Fruit fly (Drosophila melanogaster) whole organism, wandering third instar larva: Measurements from ENCODE around the gene CG14710.
A peak's percentile ranks its signal among the peaks of the same experiment; 100 is the strongest.

Experiments used
- Abd-B ChIP-seq: fragments of >200 bp; optimal IDR thresholded peaks from 2 replicates; lab custom pipeline; 2017; ENCODE audit warnings: missing biosample characterization, missing genetic modification characterization
- CG32264 ChIP-seq: fragments of 200-800 bp; sonication (Bioruptor generic); optimal IDR thresholded peaks from 2 replicates; lab custom pipeline; 2016; ENCODE audit warnings: missing biosample characterization, missing genetic modification characterization
- CG9705 ChIP-seq: fragments of 200-800 bp; sonication (Bioruptor generic); optimal IDR thresholded peaks from 2 replicates; lab custom pipeline; 2018; ENCODE audit warnings: missing biosample characterization, mild to moderate bottlenecking, missing genetic modification characterization
- CrebA ChIP-seq: fragments of 200-800 bp; sonication (Bioruptor generic); optimal IDR thresholded peaks from 2 replicates; lab custom pipeline; 2016; ENCODE audit warnings: missing biosample characterization, mild to moderate bottlenecking, missing genetic modification characterization, borderline replicate concordance
- Dfd ChIP-seq: fragments of >200 bp; optimal IDR thresholded peaks from 2 replicates; lab custom pipeline; 2017; ENCODE audit warnings: missing biosample characterization, missing genetic modification characterization
- Dif ChIP-seq: fragments of 200-275, 200-300 bp; sonication (Bioruptor generic); optimal IDR thresholded peaks from 2 replicates; lab custom pipeline; 2018; ENCODE audit warnings: missing biosample characterization, missing genetic modification characterization; ENCODE audit not compliant: partially characterized antibody
- GATAd ChIP-seq: sonication (Bioruptor generic); optimal IDR thresholded peaks from 2 replicates; lab custom pipeline; 2016; ENCODE audit warnings: missing biosample characterization, missing genetic modification characterization
- HLH106 ChIP-seq: fragments of 200-800 bp; optimal IDR thresholded peaks from 3 replicates; lab custom pipeline; 2019; ENCODE audit warnings: missing biosample characterization, mild to moderate bottlenecking, missing genetic modification characterization, moderate library complexity
- Hnf4 ChIP-seq: fragments of 200-800 bp; sonication (Bioruptor generic); optimal IDR thresholded peaks from 2 replicates; lab custom pipeline; 2016; ENCODE audit warnings: missing biosample characterization, mild to moderate bottlenecking, missing genetic modification characterization
- Hr83 ChIP-seq: fragments of 200-300 bp; sonication (Bioruptor generic); optimal IDR thresholded peaks from 2 replicates; lab custom pipeline; 2016; ENCODE audit warnings: missing biosample characterization, mild to moderate bottlenecking, missing genetic modification characterization, moderate library complexity; ENCODE audit not compliant: poor library complexity, severe bottlenecking
- Jra ChIP-seq: sonication (Bioruptor generic); optimal IDR thresholded peaks from 2 replicates; lab custom pipeline; 2016; ENCODE audit warnings: missing biosample characterization, missing genetic modification characterization
- Mio ChIP-seq: sonication (Bioruptor generic); optimal IDR thresholded peaks from 2 replicates; lab custom pipeline; 2016; ENCODE audit warnings: missing biosample characterization, missing genetic modification characterization
- N ChIP-seq: fragments of >200 bp; optimal IDR thresholded peaks from 2 replicates; lab custom pipeline; 2018; ENCODE audit warnings: missing biosample characterization, missing external identifiers, missing genetic modification characterization
- OdsH ChIP-seq: fragments of 200-800 bp; sonication (Bioruptor generic); optimal IDR thresholded peaks from 2 replicates; lab custom pipeline; 2016; ENCODE audit warnings: missing biosample characterization, mild to moderate bottlenecking, missing genetic modification characterization
- Rel ChIP-seq, 2 experiments: fragments of 200-800 bp; sonication (Bioruptor generic) in 1 of 2; optimal IDR thresholded peaks; 2 replicates in 1 of 2; 3 replicates in 1 of 2; lab custom pipeline; 2016 to 2019; ENCODE audit warnings: mild to moderate bottlenecking in 2 of 2, missing biosample characterization in 2 of 2, missing genetic modification characterization in 2 of 2, moderate library complexity in 1 of 2
- Sp1 ChIP-seq: fragments of 200-800 bp; sonication (Bioruptor generic); optimal IDR thresholded peaks from 3 replicates; lab custom pipeline; 2019; ENCODE audit warnings: missing biosample characterization, mild to moderate bottlenecking, missing genetic modification characterization, moderate library complexity
- Vsx2 ChIP-seq: fragments of 200-300, 225-300 bp; sonication (Bioruptor generic); optimal IDR thresholded peaks from 2 replicates; lab custom pipeline; 2018; ENCODE audit warnings: missing biosample characterization, missing genetic modification characterization; ENCODE audit not compliant: partially characterized antibody
- br ChIP-seq: fragments of 200-800 bp; sonication (Bioruptor generic); optimal IDR thresholded peaks from 2 replicates; lab custom pipeline; 2016; ENCODE audit warnings: missing biosample characterization, missing genetic modification characterization
- brk ChIP-seq: fragments of 200-800 bp; sonication (Bioruptor generic); optimal IDR thresholded peaks from 2 replicates; lab custom pipeline; 2016; ENCODE audit warnings: missing biosample characterization, mild to moderate bottlenecking, missing genetic modification characterization
- dmrt93B ChIP-seq: fragments of 200-800 bp; sonication (Bioruptor generic); optimal IDR thresholded peaks from 2 replicates; lab custom pipeline; 2018; ENCODE audit warnings: missing biosample characterization, mild to moderate bottlenecking, missing genetic modification characterization
- dsf ChIP-seq: sonication (Bioruptor generic); optimal IDR thresholded peaks from 2 replicates; lab custom pipeline; 2016; ENCODE audit warnings: missing biosample characterization, missing genetic modification characterization, borderline replicate concordance
- ey ChIP-seq: fragments of 200-800 bp; sonication (Bioruptor generic); optimal IDR thresholded peaks from 2 replicates; lab custom pipeline; 2016; ENCODE audit warnings: missing biosample characterization, missing genetic modification characterization
- foxo ChIP-seq, 2 experiments: fragments of 200-800 bp; sonication (Bioruptor generic); optimal IDR thresholded peaks; 2 replicates in 1 of 2; 3 replicates in 1 of 2; lab custom pipeline; 2016 to 2017; ENCODE audit warnings: missing biosample characterization in 2 of 2, missing genetic modification characterization in 2 of 2
- fru ChIP-seq: fragments of 200-800 bp; sonication (Bioruptor generic); optimal IDR thresholded peaks from 3 replicates; lab custom pipeline; 2016; ENCODE audit warnings: missing biosample characterization, mild to moderate bottlenecking, missing genetic modification characterization
- h ChIP-seq: fragments of 200-800 bp; sonication (Bioruptor generic); optimal IDR thresholded peaks from 3 replicates; lab custom pipeline; 2016; ENCODE audit warnings: missing biosample characterization, mild to moderate bottlenecking, missing genetic modification characterization
- jim ChIP-seq: fragments of 175-275, 200-325 bp; sonication (Bioruptor generic); optimal IDR thresholded peaks from 2 replicates; lab custom pipeline; 2016; ENCODE audit warnings: missing biosample characterization, mild to moderate bottlenecking, missing genetic modification characterization
- pan ChIP-seq: fragments of >200 bp; optimal IDR thresholded peaks from 2 replicates; lab custom pipeline; 2017
- psq ChIP-seq: fragments of 200-800 bp; sonication (Bioruptor generic); optimal IDR thresholded peaks from 3 replicates; lab custom pipeline; 2017; ENCODE audit warnings: missing biosample characterization, mild to moderate bottlenecking, missing genetic modification characterization, moderate library complexity
- rgr ChIP-seq: fragments of 200-800 bp; sonication (Bioruptor generic); optimal IDR thresholded peaks from 3 replicates; lab custom pipeline; 2016; ENCODE audit warnings: missing biosample characterization, mild to moderate bottlenecking, missing genetic modification characterization
- sage ChIP-seq: fragments of 200-800 bp; sonication (Bioruptor generic); optimal IDR thresholded peaks from 2 replicates; lab custom pipeline; 2016; ENCODE audit warnings: missing biosample characterization, mild to moderate bottlenecking, missing genetic modification characterization
- sv ChIP-seq: fragments of 200-800 bp; sonication (Bioruptor generic); optimal IDR thresholded peaks from 3 replicates; lab custom pipeline; 2016; ENCODE audit warnings: missing biosample characterization, missing genetic modification characterization
- tai ChIP-seq: sonication (Bioruptor generic); optimal IDR thresholded peaks from 2 replicates; lab custom pipeline; 2016; ENCODE audit warnings: missing biosample characterization, missing genetic modification characterization
- usp ChIP-seq: fragments of >200 bp; optimal IDR thresholded peaks from 2 replicates; lab custom pipeline; 2017; ENCODE audit warnings: missing biosample characterization, missing genetic modification characterization
- woc ChIP-seq: sonication (Bioruptor generic); optimal IDR thresholded peaks from 2 replicates; lab custom pipeline; 2016; ENCODE audit warnings: missing biosample characterization, mild to moderate bottlenecking, missing genetic modification characterization

Gene CG14710

DNA sequence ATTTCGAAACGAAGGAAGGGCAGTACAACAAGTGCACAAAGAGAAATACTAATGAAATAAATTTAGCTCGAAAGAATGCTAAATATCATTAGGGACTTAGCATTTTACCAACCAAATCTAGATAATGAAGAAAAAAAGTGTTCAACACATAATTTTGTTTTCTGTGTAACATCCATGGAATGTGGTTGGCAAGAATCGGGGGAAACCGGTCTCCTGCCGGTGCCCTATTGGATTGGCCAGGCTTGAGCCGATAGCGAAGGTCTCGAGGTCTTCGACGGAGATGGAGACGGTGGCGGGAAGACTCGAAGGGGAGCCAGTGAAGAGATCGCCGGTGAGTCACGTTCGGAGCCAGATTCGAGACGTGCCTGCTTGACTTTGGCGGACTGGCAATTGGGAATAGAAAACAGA lies 37.9 kb downstream of the CG14710 start:
- peak; percentile 82 for TF ChIP-seq brk (GFP tag; lab: Kevin White, UChicago)
- TF ChIP-seq br (GFP tag; lab: Kevin White, UChicago), result peak; percentile 90
- TF ChIP-seq foxo (GFP tag; optimal IDR thresholded peaks at IDR 0.05; lab: Kevin White, UChicago), result peak; percentile 42 to 90
- no peak for TF ChIP-seq pan (lab: Kevin White, UChicago)
- TF ChIP-seq CG32264 (GFP tag; lab: Kevin White, UChicago), result peak; percentile 70
- peak; percentile 83 for TF ChIP-seq HLH106
- no peak for TF ChIP-seq Abd-B (GFP tag; lab: Kevin White, UChicago)
- TF ChIP-seq fru (GFP tag; lab: Kevin White, UChicago), result peak; percentile 92
- peak; percentile 56 for TF ChIP-seq CG9705 (GFP tag; lab: Kevin White, UChicago)
- TF ChIP-seq dsf (GFP tag; lab: Kevin White, UChicago), result no peak
- peak; percentile 70 for TF ChIP-seq Jra
- peak; percentile 47 for TF ChIP-seq dmrt93B
- TF ChIP-seq rgr (GFP tag; lab: Kevin White, UChicago), result peak; percentile 88
- TF ChIP-seq Hnf4 (GFP tag; lab: Kevin White, UChicago), result peak; percentile 92
- peak; percentile 84 for TF ChIP-seq Sp1
- no peak for TF ChIP-seq GATAd (GFP tag; lab: Kevin White, UChicago)
- TF ChIP-seq Dif, result no peak
- peak; percentile 91 for TF ChIP-seq h
- TF ChIP-seq Mio (GFP tag; lab: Kevin White, UChicago), result no peak
- TF ChIP-seq sage (GFP tag; lab: Kevin White, UChicago), result peak; percentile 78
- TF ChIP-seq woc (GFP tag; lab: Kevin White, UChicago), result peak; percentile 93
- peak; percentile 92 for TF ChIP-seq ey (GFP tag; lab: Kevin White, UChicago)
- TF ChIP-seq Hr83 (GFP tag; lab: Kevin White, UChicago), result peak; percentile 19
- TF ChIP-seq tai, result peak; percentile 72
- TF ChIP-seq N, result no peak
- no peak for TF ChIP-seq Vsx2
- no peak for TF ChIP-seq Dfd (GFP tag; lab: Kevin White, UChicago)
- peak; percentile 80 for TF ChIP-seq psq (GFP tag; lab: Kevin White, UChicago)
- TF ChIP-seq OdsH (GFP tag; lab: Kevin White, UChicago), result peak; percentile 87
- TF ChIP-seq Rel (GFP tag; optimal IDR thresholded peaks at IDR 0.05; lab: Kevin White, UChicago), result peak; percentile 79
- peak; percentile 69 for TF ChIP-seq Rel (tag; optimal IDR thresholded peaks at IDR 0.05; lab: Kevin White, UChicago)

DNA sequence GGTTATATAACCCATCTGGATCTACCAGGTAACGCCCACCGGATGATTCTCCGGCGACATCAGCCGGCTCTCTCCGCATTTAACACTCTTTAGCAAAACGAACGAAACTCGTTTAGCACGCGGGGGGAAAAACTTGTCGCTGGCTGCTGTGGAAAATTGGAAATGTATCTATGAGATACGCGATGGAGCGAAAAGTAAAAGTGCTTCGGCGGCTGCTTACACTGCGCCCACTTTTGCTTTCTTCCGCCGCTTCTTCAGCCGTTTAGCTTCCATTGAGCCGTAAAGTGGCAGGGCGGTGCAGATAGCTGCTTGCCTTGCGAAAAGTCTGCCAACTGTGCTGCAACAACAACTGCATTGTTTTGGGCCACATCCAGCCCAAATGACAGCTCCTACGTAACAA lies 41.3 kb downstream of the CG14710 start:
- no peak for TF ChIP-seq Hr83 (GFP tag; lab: Kevin White, UChicago)
- no peak for TF ChIP-seq CrebA

dm6 chr3R:11661712-11662111 lies 41.8 kb downstream of the CG14710 start:
- TF ChIP-seq rgr (GFP tag; lab: Kevin White, UChicago) (no peak), Mio (GFP tag; lab: Kevin White, UChicago) (no peak), fru (GFP tag; lab: Kevin White, UChicago) (peak; percentile 0)

DNA sequence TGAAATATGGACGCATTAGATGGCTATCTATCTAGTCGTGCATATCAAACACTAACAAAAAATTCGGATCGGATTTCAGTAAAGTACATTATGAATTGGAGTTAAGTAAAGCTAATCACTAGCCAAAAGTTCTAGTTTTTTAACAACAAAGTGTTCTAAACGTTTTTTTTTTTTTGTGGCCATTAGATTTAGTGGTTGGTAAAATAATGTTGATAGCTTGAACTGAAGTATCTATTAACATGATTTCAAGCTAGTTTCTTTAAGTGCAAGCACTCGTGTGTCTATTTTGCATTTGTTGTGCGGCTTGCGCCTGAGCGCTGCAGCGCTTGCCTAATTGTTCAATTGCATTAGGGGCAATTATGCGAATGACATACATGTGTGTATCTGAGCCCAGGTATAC lies 42.7 kb downstream of the CG14710 start:
- TF ChIP-seq usp, result no peak
- no peak for TF ChIP-seq ey (GFP tag; lab: Kevin White, UChicago)
- TF ChIP-seq psq (GFP tag; lab: Kevin White, UChicago), result no peak
- no peak for TF ChIP-seq sv
- no peak for TF ChIP-seq br (GFP tag; lab: Kevin White, UChicago)
- TF ChIP-seq Mio (GFP tag; lab: Kevin White, UChicago), result no peak
- no peak for TF ChIP-seq dsf (GFP tag; lab: Kevin White, UChicago)
- TF ChIP-seq foxo (GFP tag; optimal IDR thresholded peaks at IDR 0.05; lab: Kevin White, UChicago), result no peak
- no peak for TF ChIP-seq fru (GFP tag; lab: Kevin White, UChicago)
- no peak for TF ChIP-seq Abd-B (GFP tag; lab: Kevin White, UChicago)
- no peak for TF ChIP-seq CrebA
- no peak for TF ChIP-seq Dif
- no peak for TF ChIP-seq Rel (GFP tag; optimal IDR thresholded peaks at IDR 0.05; lab: Kevin White, UChicago)
- no peak for TF ChIP-seq Rel (tag; optimal IDR thresholded peaks at IDR 0.05; lab: Kevin White, UChicago)
- no peak for TF ChIP-seq pan (lab: Kevin White, UChicago)
- TF ChIP-seq rgr (GFP tag; lab: Kevin White, UChicago), result no peak
- TF ChIP-seq GATAd (GFP tag; lab: Kevin White, UChicago), result no peak
- TF ChIP-seq Dfd (GFP tag; lab: Kevin White, UChicago), result no peak
- TF ChIP-seq HLH106, result no peak
- TF ChIP-seq jim (GFP tag; lab: Kevin White, UChicago), result no peak
- no peak for TF ChIP-seq h
